Worm (Caenorhabditis elegans) whole organism, L1 larva: ENCODE results near the gene molo-1.

ENCODE experiments used
- C16A3.4 ChIP-seq: fragments of 150-350 bp; optimal IDR thresholded peaks from 2 replicates; lab custom pipeline; 2014; ENCODE audit warnings: missing biosample characterization, missing genetic modification characterization
- F16B12.6 ChIP-seq: fragments of 150-350 bp; optimal IDR thresholded peaks from 2 replicates; lab custom pipeline; 2014; ENCODE audit warnings: missing biosample characterization, missing genetic modification characterization
- Y116A8C.19 ChIP-seq: sonication (generic microtip); optimal IDR thresholded peaks from 2 replicates; lab custom pipeline; 2016; ENCODE audit warnings: missing compliant biosample characterization, missing genetic modification characterization, borderline replicate concordance
- alr-1 ChIP-seq: fragments of 200-800 bp; sonication (Bioruptor generic); optimal IDR thresholded peaks from 2 replicates; lab custom pipeline; 2018; ENCODE audit warnings: borderline replicate concordance, mild to moderate bottlenecking, missing genetic modification characterization, missing compliant biosample characterization
- aly-2 ChIP-seq: fragments of 150-350 bp; optimal IDR thresholded peaks from 2 replicates; lab custom pipeline; 2014; ENCODE audit warnings: missing biosample characterization, missing genetic modification characterization
- ceh-88 ChIP-seq: fragments of 200-800 bp; sonication (Bioruptor generic); IDR thresholded peaks from 2 replicates; pipeline ENCODE4 v1.3.6; 2022; ENCODE audit warnings: missing genetic modification characterization, missing compliant biosample characterization
- ceh-90 ChIP-seq: sonication (generic microtip); optimal IDR thresholded peaks from 2 replicates; lab custom pipeline; 2016; ENCODE audit warnings: missing genetic modification characterization, missing compliant biosample characterization
- ces-1 ChIP-seq: fragments of 150-350 bp; optimal IDR thresholded peaks from 2 replicates; lab custom pipeline; 2014; ENCODE audit warnings: missing biosample characterization, missing genetic modification reagents, missing genetic modification characterization
- dpl-1 ChIP-seq, 3 experiments: fragments of 150-350 bp in 2 of 3; sonication (generic microtip) in 1 of 3; optimal IDR thresholded peaks; 2 replicates each; lab custom pipeline; 2014 to 2017; ENCODE audit warnings: missing biosample characterization in 3 of 3, missing genetic modification characterization in 3 of 3, missing genetic modification reagents in 3 of 3
- dsc-1 ChIP-seq: sonication (generic microtip); optimal IDR thresholded peaks from 2 replicates; lab custom pipeline; 2016; ENCODE audit warnings: mild to moderate bottlenecking, missing genetic modification characterization, missing compliant biosample characterization
- efl-1 ChIP-seq, 4 experiments: fragments of 150-350 bp; optimal IDR thresholded peaks in 3 of 4; peaks in 1 of 4; 1 replicate in 1 of 4; 2 replicates in 3 of 4; lab custom pipeline; 2014; ENCODE audit warnings: missing biosample characterization in 2 of 4, missing genetic modification characterization in 2 of 4, missing genetic modification reagents in 2 of 4
- efl-3 ChIP-seq: fragments of 200-800 bp; sonication (Bioruptor generic); optimal IDR thresholded peaks from 2 replicates; lab custom pipeline; 2018; ENCODE audit warnings: mild to moderate bottlenecking, missing genetic modification characterization, missing compliant biosample characterization
- egl-27 ChIP-seq, 2 experiments: fragments of 150-350 bp in 1 of 2; sonication (generic microtip); optimal IDR thresholded peaks; 3 replicates each; lab custom pipeline; 2017 to 2018; ENCODE audit warnings: missing biosample characterization in 2 of 2, missing genetic modification characterization in 2 of 2, missing genetic modification reagents in 2 of 2
- fkh-10 ChIP-seq: sonication (generic microtip); optimal IDR thresholded peaks from 2 replicates; lab custom pipeline; 2017; ENCODE audit warnings: missing biosample characterization, missing genetic modification reagents, missing genetic modification characterization
- hlh-17 ChIP-seq: fragments of 200-800 bp; sonication (Bioruptor generic); optimal IDR thresholded peaks from 2 replicates; lab custom pipeline; 2018; ENCODE audit warnings: missing genetic modification characterization, mild to moderate bottlenecking, missing compliant biosample characterization, moderate library complexity, borderline replicate concordance
- hpl-2 ChIP-seq: fragments of 150-350 bp; optimal IDR thresholded peaks from 2 replicates; lab custom pipeline; 2014; ENCODE audit warnings: missing biosample characterization, missing genetic modification reagents, missing genetic modification characterization
- irx-1 ChIP-seq: sonication (generic microtip); optimal IDR thresholded peaks from 2 replicates; lab custom pipeline; 2016; ENCODE audit warnings: missing genetic modification characterization, missing compliant biosample characterization
- isw-1 ChIP-seq: fragments of 200-800 bp; sonication (Bioruptor generic); IDR thresholded peaks from 2 replicates; pipeline ENCODE4 v1.3.6; 2022; ENCODE audit warnings: missing genetic modification characterization, missing compliant biosample characterization
- lin-14 ChIP-seq: fragments of 200-800 bp; sonication (Bioruptor generic); optimal IDR thresholded peaks from 2 replicates; lab custom pipeline; 2018; ENCODE audit warnings: mild to moderate bottlenecking, missing genetic modification characterization, moderate library complexity, missing compliant biosample characterization
- lin-35 ChIP-seq, 2 experiments: fragments of 150-350 bp; optimal IDR thresholded peaks; 2 replicates each; lab custom pipeline; 2014; ENCODE audit warnings: missing biosample characterization in 2 of 2, missing genetic modification characterization in 2 of 2, missing genetic modification reagents in 2 of 2
- lsy-2 ChIP-seq, 2 experiments: fragments of 150-350 bp; optimal IDR thresholded peaks; 2 replicates each; lab custom pipeline; 2014; ENCODE audit warnings: missing biosample characterization in 2 of 2, missing genetic modification characterization in 2 of 2
- mab-9 ChIP-seq: fragments of 200-800 bp; sonication (Bioruptor generic); IDR thresholded peaks from 2 replicates; pipeline ENCODE4 v1.3.6; 2022; ENCODE audit warnings: missing genetic modification reagents, missing genetic modification characterization, missing compliant biosample characterization
- mdl-1 ChIP-seq, 2 experiments: fragments of 150-350 bp; optimal IDR thresholded peaks; 2 replicates each; lab custom pipeline; 2014 to 2017; ENCODE audit warnings: missing biosample characterization in 2 of 2, missing genetic modification characterization in 2 of 2, inconsistent platforms in 1 of 2
- mep-1 ChIP-seq: fragments of 150-350 bp; optimal IDR thresholded peaks from 2 replicates; lab custom pipeline; 2014; ENCODE audit warnings: missing biosample characterization, missing genetic modification characterization
- nhr-11 ChIP-seq: fragments of 150-350 bp; optimal IDR thresholded peaks from 2 replicates; lab custom pipeline; 2014; ENCODE audit warnings: missing biosample characterization, missing genetic modification characterization
- nhr-12 ChIP-seq: sonication (generic microtip); optimal IDR thresholded peaks from 2 replicates; lab custom pipeline; 2017; ENCODE audit warnings: missing biosample characterization, missing genetic modification characterization
- nhr-20 ChIP-seq: sonication (generic microtip); optimal IDR thresholded peaks from 2 replicates; lab custom pipeline; 2016; ENCODE audit warnings: mild to moderate bottlenecking, missing genetic modification characterization, missing compliant biosample characterization
- nhr-47 ChIP-seq: sonication (generic microtip); optimal IDR thresholded peaks from 2 replicates; lab custom pipeline; 2016; ENCODE audit warnings: mild to moderate bottlenecking, missing genetic modification characterization, moderate library complexity, missing compliant biosample characterization
- nhr-71 ChIP-seq: sonication (generic microtip); optimal IDR thresholded peaks from 2 replicates; lab custom pipeline; 2016; ENCODE audit warnings: mild to moderate bottlenecking, missing genetic modification characterization, moderate library complexity, missing compliant biosample characterization
- nhr-77 ChIP-seq: fragments of 150-350 bp; optimal IDR thresholded peaks from 2 replicates; lab custom pipeline; 2014; ENCODE audit warnings: missing biosample characterization, missing genetic modification characterization
- nhr-85 ChIP-seq: sonication (generic microtip); peaks from one replicate; lab custom pipeline; 2016; ENCODE audit warnings: missing genetic modification characterization, inconsistent platforms, missing compliant biosample characterization
- nhr-90 ChIP-seq: sonication (generic microtip); optimal IDR thresholded peaks from 2 replicates; lab custom pipeline; 2016; ENCODE audit warnings: mild to moderate bottlenecking, missing genetic modification characterization, missing compliant biosample characterization; ENCODE audit not compliant: poor library complexity
- pax-3 ChIP-seq: fragments of 200-800 bp; sonication (Bioruptor generic); optimal IDR thresholded peaks from 2 replicates; lab custom pipeline; 2018; ENCODE audit warnings: mild to moderate bottlenecking, missing genetic modification characterization, moderate library complexity, missing compliant biosample characterization
- pqm-1 ChIP-seq: sonication (generic microtip); optimal IDR thresholded peaks from 3 replicates; lab custom pipeline; 2017; ENCODE audit warnings: missing biosample characterization, missing genetic modification characterization
- rnt-1 ChIP-seq: sonication (generic microtip); optimal IDR thresholded peaks from 2 replicates; lab custom pipeline; 2016; ENCODE audit warnings: mild to moderate bottlenecking, missing genetic modification characterization, moderate library complexity, missing compliant biosample characterization
- snpc-4 ChIP-seq: fragments of 150-350 bp; optimal IDR thresholded peaks from 2 replicates; lab custom pipeline; 2014; ENCODE audit warnings: missing biosample characterization, missing genetic modification characterization
- snu-23 ChIP-seq: sonication (generic microtip); optimal IDR thresholded peaks from 2 replicates; lab custom pipeline; 2016; ENCODE audit warnings: missing genetic modification characterization, missing compliant biosample characterization
- sox-4 ChIP-seq: sonication (generic microtip); optimal IDR thresholded peaks from 2 replicates; lab custom pipeline; 2016; ENCODE audit warnings: missing genetic modification characterization, missing compliant biosample characterization
- swsn-7 ChIP-seq: sonication (generic microtip); optimal IDR thresholded peaks from 2 replicates; lab custom pipeline; 2016; ENCODE audit warnings: missing genetic modification characterization, missing compliant biosample characterization
- tbx-2 ChIP-seq: sonication (generic microtip); optimal IDR thresholded peaks from 2 replicates; lab custom pipeline; 2016; ENCODE audit warnings: missing genetic modification characterization, missing compliant biosample characterization
- unc-30 ChIP-seq: sonication (generic microtip); optimal IDR thresholded peaks from 2 replicates; lab custom pipeline; 2017; ENCODE audit warnings: missing biosample characterization, missing genetic modification characterization
- unc-62 ChIP-seq: fragments of 150-350 bp; optimal IDR thresholded peaks from 2 replicates; lab custom pipeline; 2014; ENCODE audit warnings: missing biosample characterization, missing genetic modification reagents, missing genetic modification characterization
- xbp-1 ChIP-seq: sonication (generic microtip); optimal IDR thresholded peaks from 2 replicates; lab custom pipeline; 2016; ENCODE audit warnings: missing genetic modification characterization, missing compliant biosample characterization
- zag-1 ChIP-seq: fragments of 150-350 bp; optimal IDR thresholded peaks from 2 replicates; lab custom pipeline; 2014; ENCODE audit warnings: missing biosample characterization, missing genetic modification characterization
- ztf-11 ChIP-seq, 2 experiments: sonication (generic microtip); optimal IDR thresholded peaks; 2 replicates each; lab custom pipeline; 2016 to 2017; ENCODE audit warnings: missing genetic modification characterization in 2 of 2, missing biosample characterization in 1 of 2, missing compliant biosample characterization in 1 of 2
- ztf-4 ChIP-seq: fragments of 150-350 bp; optimal IDR thresholded peaks from 2 replicates; lab custom pipeline; 2014; ENCODE audit warnings: missing biosample characterization, missing genetic modification characterization

The molo-1 gene

ce11 chrIII:5554884-5555500 lies 18.8 kb upstream of the molo-1 start, which contains the start of the genes nmad-1 and hach-1 (continued):
- TF ChIP-seq fkh-10 (GFP tag; lab: Kevin White, UChicago) (no peak), egl-27 (tag; optimal IDR thresholded peaks at IDR 0.05; lab: Kevin White, UChicago) (no peak), nhr-12 (tag; lab: Kevin White, UChicago) (no peak), pqm-1 (tag; lab: Kevin White, UChicago) (no peak), hlh-17 (no peak), aly-2 (tag; lab: Kevin White, UChicago) (no peak), ceh-90 (tag; lab: Kevin White, UChicago) (no peak), Y116A8C.19 (tag; lab: Kevin White, UChicago) (no peak), nhr-11 (no peak), isw-1 (GFP tag; lab: Robert Waterston, UW) (peak; percentile 53; the same call in 1 of the 2 replicates), nhr-47 (peak; percentile 80), unc-30 (tag; lab: Kevin White, UChicago) (no peak), dsc-1 (tag; lab: Kevin White, UChicago) (peak; percentile 90), nhr-71 (peak; percentile 87), mdl-1 (tag; optimal IDR thresholded peaks at IDR 0.05; lab: Kevin White, UChicago) (peak in 1 of 2 experiments; percentile 43), lin-14 (GFP tag; lab: Kevin White, UChicago) (peak; percentile 81), nhr-20 (tag; lab: Kevin White, UChicago) (peak; percentile 90), ztf-4 (tag; lab: Kevin White, UChicago) (peak; percentile 63), hpl-2 (no peak), nhr-90 (tag; lab: Kevin White, UChicago) (peak; percentile 78), dpl-1 (GFP tag; optimal IDR thresholded peaks at IDR 0.05; lab: Kevin White, UChicago) (peak; percentile 50 to 67 (median 58)), nhr-77 (tag; lab: Kevin White, UChicago) (no peak), irx-1 (tag; lab: Kevin White, UChicago) (peak; percentile 56), C16A3.4 (tag; lab: Kevin White, UChicago) (peak; percentile 77), efl-3 (GFP tag; lab: Kevin White, UChicago) (no peak), lin-35 (GFP tag; optimal IDR thresholded peaks at IDR 0.05; lab: Kevin White, UChicago) (peak; percentile 44 to 64), nhr-85 (tag; lab: Kevin White, UChicago) (peak; percentile 89)

ce11 chrIII:5557246-5557819 lies 16.5 kb upstream of the molo-1 start, which contains the start of gene rpc-2:
Gene rpc-2 (plus strand): TSS chrIII:5557365.
- peak; percentile 1 for TF ChIP-seq nhr-85 (tag; lab: Kevin White, UChicago)
- no peak for TF ChIP-seq lin-35 (GFP tag; optimal IDR thresholded peaks at IDR 0.05; lab: Kevin White, UChicago)
- TF ChIP-seq, all 84 proteins: peak for 1

ce11 chrIII:5563680-5564079 lies 10.1 kb upstream of the molo-1 start:
- no peak for TF ChIP-seq xbp-1 (tag; lab: Kevin White, UChicago)
- peak; percentile 24 for TF ChIP-seq nhr-20 (tag; lab: Kevin White, UChicago)
- TF ChIP-seq ceh-88 (GFP tag; lab: Robert Waterston, UW) = no peak
- TF ChIP-seq ztf-11 (tag; optimal IDR thresholded peaks at IDR 0.05; lab: Kevin White, UChicago) = no peak
- peak; percentile 51 for TF ChIP-seq nhr-77 (tag; lab: Kevin White, UChicago)
- TF ChIP-seq snpc-4 (tag; lab: Kevin White, UChicago) = no peak
- no peak for TF ChIP-seq pax-3 (tag; lab: Kevin White, UChicago)
- TF ChIP-seq nhr-71 = peak; percentile 69
- peak; percentile 54 for TF ChIP-seq rnt-1 (tag; lab: Kevin White, UChicago)
- TF ChIP-seq mdl-1 (tag; optimal IDR thresholded peaks at IDR 0.05; lab: Kevin White, UChicago) = peak in 1 of 2 experiments; percentile 25
- no peak for TF ChIP-seq sox-4 (tag; lab: Kevin White, UChicago)
- TF ChIP-seq mab-9 (GFP tag; lab: Robert Waterston, UW) = no peak
- TF ChIP-seq nhr-47 = no peak
- TF ChIP-seq swsn-7 (tag; lab: Kevin White, UChicago) = peak; percentile 15
- TF ChIP-seq tbx-2 (tag; lab: Kevin White, UChicago) = peak; percentile 31
- TF ChIP-seq snu-23 (GFP tag; lab: Kevin White, UChicago) = peak; percentile 41
- TF ChIP-seq lsy-2 (tag; optimal IDR thresholded peaks at IDR 0.05; lab: Kevin White, UChicago) = peak; percentile 10 to 49
- peak; percentile 12 for TF ChIP-seq mep-1
- TF ChIP-seq unc-62 (GFP tag; lab: Kevin White, UChicago) = no peak
- no peak for TF ChIP-seq Y116A8C.19 (tag; lab: Kevin White, UChicago)
- TF ChIP-seq nhr-12 (tag; lab: Kevin White, UChicago) = no peak
- peak; percentile 69 for TF ChIP-seq dsc-1 (tag; lab: Kevin White, UChicago)
- peak; percentile 11 to 19 for TF ChIP-seq efl-1 (optimal IDR thresholded peaks at IDR 0.05; lab: Kevin White, UChicago)
- TF ChIP-seq efl-1 (GFP tag; optimal IDR thresholded peaks at IDR 0.05 in 1 of 2; lab: Kevin White, UChicago) = peak in 1 of 2 experiments; percentile 87
- TF ChIP-seq F16B12.6 (tag; lab: Kevin White, UChicago) = no peak
- TF ChIP-seq ces-1 = no peak
- TF ChIP-seq alr-1 (tag; lab: Kevin White, UChicago) = no peak
- TF ChIP-seq zag-1 (tag; lab: Kevin White, UChicago) = no peak
